Worm (Caenorhabditis elegans) whole organism, mixed stage, embryonic: Measurements from ENCODE around the gene K09E9.4.

Experiments used
- blmp-1 ChIP-seq: fragments of 150-350 bp; optimal IDR thresholded peaks from 2 replicates; lab custom pipeline; 2014; ENCODE audit warnings: missing biosample characterization, missing genetic modification characterization
- flh-1 ChIP-seq: fragments of 200-800 bp; sonication (Bioruptor generic); optimal IDR thresholded peaks from 2 replicates; lab custom pipeline; 2018; ENCODE audit warnings: mild to moderate bottlenecking, missing genetic modification characterization, moderate library complexity, missing compliant biosample characterization
- lin-13 ChIP-seq: fragments of 150-350 bp; optimal IDR thresholded peaks from 2 replicates; lab custom pipeline; 2014; ENCODE audit warnings: missing biosample characterization, missing genetic modification characterization
- sem-2 ChIP-seq: fragments of 200-800 bp; sonication (Bioruptor generic); optimal IDR thresholded peaks from 2 replicates; lab custom pipeline; 2018; ENCODE audit warnings: mild to moderate bottlenecking, missing genetic modification characterization, missing compliant biosample characterization
- snpc-4 ChIP-seq: fragments of 150-350 bp; optimal IDR thresholded peaks from 2 replicates; lab custom pipeline; 2014; ENCODE audit warnings: missing biosample characterization, missing genetic modification characterization
- unc-62 ChIP-seq: fragments of 150-350 bp; optimal IDR thresholded peaks from 2 replicates; lab custom pipeline; 2014; ENCODE audit warnings: missing biosample characterization, missing genetic modification reagents, missing genetic modification characterization
- ztf-11 ChIP-seq: fragments of 150-350 bp; optimal IDR thresholded peaks from 2 replicates; lab custom pipeline; 2014; ENCODE audit warnings: missing biosample characterization, missing genetic modification characterization

DNA sequence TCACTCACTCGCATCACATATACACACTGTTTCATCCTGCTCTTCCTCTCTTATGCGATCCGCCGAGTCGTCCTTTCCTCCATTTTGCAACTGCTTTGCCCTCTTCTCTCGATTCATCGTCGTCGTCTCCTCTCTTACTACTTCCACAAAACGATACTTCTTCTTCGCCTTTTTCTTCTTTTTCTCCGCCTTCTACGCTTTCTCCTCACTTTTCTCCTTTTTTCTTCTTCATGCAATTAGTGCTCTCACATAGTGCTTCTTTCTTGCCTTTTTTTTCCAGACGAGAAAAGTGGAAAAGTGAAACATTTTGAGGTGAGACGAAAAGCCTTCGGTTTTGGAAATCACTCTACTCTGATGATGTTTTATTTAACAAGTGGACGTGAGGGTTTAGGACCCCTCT is 29.3 kb upstream of the K09E9.4 start:
- no peak for TF ChIP-seq sem-2
- TF ChIP-seq lin-13 (tag; lab: Kevin White, UChicago), result no peak
- TF ChIP-seq ztf-11 (tag; lab: Kevin White, UChicago), result no peak
- no peak for TF ChIP-seq unc-62 (GFP tag; lab: Kevin White, UChicago)
- TF ChIP-seq snpc-4 (tag; lab: Kevin White, UChicago), result no peak
- TF ChIP-seq flh-1 (GFP tag; lab: Kevin White, UChicago), result no peak
- no peak for TF ChIP-seq blmp-1 (tag; lab: Kevin White, UChicago)
